Worm (Caenorhabditis elegans) whole organism, L2 larva: ENCODE data around the gene rps-13.

ENCODE experiments used
- C34F6.9 ChIP-seq: fragments of 150-350 bp; optimal IDR thresholded peaks from 2 replicates; lab custom pipeline; 2014; ENCODE audit warnings: missing biosample characterization, missing genetic modification characterization
- F13H6.1 ChIP-seq: sonication (generic microtip); optimal IDR thresholded peaks from 2 replicates; lab custom pipeline; 2016; ENCODE audit warnings: missing genetic modification characterization, missing compliant biosample characterization
- R02D3.7 ChIP-seq: fragments of 150-350 bp; optimal IDR thresholded peaks from 2 replicates; lab custom pipeline; 2014; ENCODE audit warnings: missing biosample characterization, missing genetic modification characterization
- Y55F3AM.14 ChIP-seq: fragments of 200-800 bp; sonication (Bioruptor generic); optimal IDR thresholded peaks from 2 replicates; lab custom pipeline; 2018; ENCODE audit warnings: mild to moderate bottlenecking, missing genetic modification characterization, missing compliant biosample characterization
- ZK546.5 ChIP-seq: sonication (generic microtip); optimal IDR thresholded peaks from 2 replicates; lab custom pipeline; 2017; ENCODE audit warnings: missing biosample characterization, missing genetic modification characterization
- alr-1 ChIP-seq: fragments of 150-350 bp; optimal IDR thresholded peaks from 2 replicates; lab custom pipeline; 2014; ENCODE audit warnings: missing biosample characterization, missing genetic modification characterization
- aly-2 ChIP-seq: fragments of 150-350 bp; optimal IDR thresholded peaks from 2 replicates; lab custom pipeline; 2014; ENCODE audit warnings: missing biosample characterization, missing genetic modification characterization
- ama-1 ChIP-seq: fragments of 150-350 bp; optimal IDR thresholded peaks from 2 replicates; lab custom pipeline; 2018; ENCODE audit warnings: inconsistent platforms
- blmp-1 ChIP-seq: sonication (generic microtip); optimal IDR thresholded peaks from 2 replicates; lab custom pipeline; 2017; ENCODE audit warnings: missing genetic modification characterization, mild to moderate bottlenecking, missing compliant biosample characterization, antibody characterized with exemption, moderate library complexity; ENCODE audit not compliant: insufficient read depth
- ceh-16 ChIP-seq: fragments of 150-350 bp; optimal IDR thresholded peaks from 2 replicates; lab custom pipeline; 2014; ENCODE audit warnings: missing biosample characterization, missing genetic modification characterization
- ceh-82 ChIP-seq: fragments of 150-350 bp; optimal IDR thresholded peaks from 2 replicates; lab custom pipeline; 2014; ENCODE audit warnings: missing biosample characterization, missing genetic modification characterization
- crh-2 ChIP-seq: sonication (generic microtip); optimal IDR thresholded peaks from 2 replicates; lab custom pipeline; 2017; ENCODE audit warnings: missing biosample characterization, missing genetic modification characterization
- dmd-4 ChIP-seq: sonication (generic microtip); optimal IDR thresholded peaks from 2 replicates; lab custom pipeline; 2017; ENCODE audit warnings: missing biosample characterization, missing genetic modification characterization
- egl-27 ChIP-seq: sonication (generic microtip); optimal IDR thresholded peaks from 3 replicates; lab custom pipeline; 2017; ENCODE audit warnings: missing biosample characterization, missing genetic modification reagents, missing genetic modification characterization
- elt-1 ChIP-seq: fragments of 150-350 bp; optimal IDR thresholded peaks from 2 replicates; lab custom pipeline; 2014; ENCODE audit warnings: missing biosample characterization, missing genetic modification characterization
- elt-3 ChIP-seq: sonication (generic microtip); optimal IDR thresholded peaks from 2 replicates; lab custom pipeline; 2017; ENCODE audit warnings: missing biosample characterization, missing genetic modification characterization
- fos-1 ChIP-seq: fragments of 150-350 bp; optimal IDR thresholded peaks from 2 replicates; lab custom pipeline; 2014; ENCODE audit warnings: missing biosample characterization, missing genetic modification characterization
- gmeb-1 ChIP-seq: fragments of 150-350 bp; optimal IDR thresholded peaks from 2 replicates; lab custom pipeline; 2014; ENCODE audit warnings: missing biosample characterization, missing genetic modification characterization
- lin-11 ChIP-seq: fragments of 150-350 bp; sonication (generic microtip); optimal IDR thresholded peaks from 2 replicates; lab custom pipeline; 2014; ENCODE audit warnings: missing biosample characterization, missing genetic modification characterization, inconsistent platforms, mixed read lengths
- lin-13 ChIP-seq: fragments of 150-350 bp; optimal IDR thresholded peaks from 2 replicates; lab custom pipeline; 2014; ENCODE audit warnings: missing biosample characterization, missing genetic modification reagents, missing genetic modification characterization
- lin-39 ChIP-seq: fragments of 150-350 bp; optimal IDR thresholded peaks from 2 replicates; lab custom pipeline; 2014; ENCODE audit warnings: missing biosample characterization, missing genetic modification reagents, missing genetic modification characterization
- lsy-2 ChIP-seq, 2 experiments: fragments of 150-350 bp in 1 of 2; sonication (generic microtip) in 1 of 2; optimal IDR thresholded peaks; 2 replicates each; lab custom pipeline; 2014 to 2017; ENCODE audit warnings: missing biosample characterization in 2 of 2, missing genetic modification characterization in 2 of 2
- mab-5 ChIP-seq: fragments of 150-350 bp; optimal IDR thresholded peaks from 2 replicates; lab custom pipeline; 2014; ENCODE audit warnings: missing biosample characterization, missing genetic modification characterization
- mbf-1 ChIP-seq: sonication (generic microtip); optimal IDR thresholded peaks from 2 replicates; lab custom pipeline; 2017; ENCODE audit warnings: missing biosample characterization, missing genetic modification characterization
- mdl-1 ChIP-seq, 2 experiments: fragments of 150-350 bp in 1 of 2; sonication (generic microtip) in 1 of 2; optimal IDR thresholded peaks; 2 replicates each; lab custom pipeline; 2017; ENCODE audit warnings: missing biosample characterization in 2 of 2, missing genetic modification characterization in 2 of 2
- nhr-10 ChIP-seq: sonication (generic microtip); optimal IDR thresholded peaks from 2 replicates; lab custom pipeline; 2017; ENCODE audit warnings: missing biosample characterization, missing genetic modification characterization
- nhr-11 ChIP-seq: fragments of 150-350 bp; optimal IDR thresholded peaks from 2 replicates; lab custom pipeline; 2014; ENCODE audit warnings: missing biosample characterization, missing genetic modification characterization
- nhr-12 ChIP-seq: fragments of 150-350 bp; optimal IDR thresholded peaks from 2 replicates; lab custom pipeline; 2014; ENCODE audit warnings: missing biosample characterization, missing genetic modification characterization
- nhr-129 ChIP-seq: fragments of 150-350 bp; optimal IDR thresholded peaks from 2 replicates; lab custom pipeline; 2014; ENCODE audit warnings: missing biosample characterization, missing genetic modification characterization
- nhr-21 ChIP-seq: fragments of 150-350 bp; optimal IDR thresholded peaks from 2 replicates; lab custom pipeline; 2014; ENCODE audit warnings: missing biosample characterization, missing genetic modification characterization
- nhr-23 ChIP-seq: fragments of 150-350 bp; optimal IDR thresholded peaks from 2 replicates; lab custom pipeline; 2014; ENCODE audit warnings: missing biosample characterization, missing genetic modification reagents, missing genetic modification characterization
- nhr-237 ChIP-seq: fragments of 150-350 bp; optimal IDR thresholded peaks from 2 replicates; lab custom pipeline; 2014; ENCODE audit warnings: missing biosample characterization, missing genetic modification characterization
- nhr-25 ChIP-seq: fragments of 150-350 bp; sonication (generic microtip); optimal IDR thresholded peaks from 3 replicates; lab custom pipeline; 2014; ENCODE audit warnings: missing biosample characterization, missing genetic modification characterization
- nhr-6 ChIP-seq: fragments of 150-350 bp; optimal IDR thresholded peaks from 2 replicates; lab custom pipeline; 2014; ENCODE audit warnings: missing biosample characterization, missing genetic modification characterization
- nhr-77 ChIP-seq: fragments of 150-350 bp; optimal IDR thresholded peaks from 2 replicates; lab custom pipeline; 2014; ENCODE audit warnings: missing biosample characterization, missing genetic modification characterization
- peb-1 ChIP-seq: fragments of 150-350 bp; optimal IDR thresholded peaks from 2 replicates; lab custom pipeline; 2014; ENCODE audit warnings: missing biosample characterization, missing genetic modification characterization
- sem-4 ChIP-seq: fragments of 150-350 bp; optimal IDR thresholded peaks from 2 replicates; lab custom pipeline; 2014; ENCODE audit warnings: missing biosample characterization, missing genetic modification reagents, missing genetic modification characterization
- skn-1 ChIP-seq: sonication (generic microtip); optimal IDR thresholded peaks from 2 replicates; lab custom pipeline; 2017; ENCODE audit warnings: missing biosample characterization, missing genetic modification characterization
- sma-3 ChIP-seq: sonication (generic microtip); optimal IDR thresholded peaks from 2 replicates; lab custom pipeline; 2016; ENCODE audit warnings: missing genetic modification reagents, missing genetic modification characterization, missing compliant biosample characterization
- sma-9 ChIP-seq, 2 experiments: fragments of 150-350 bp in 1 of 2; sonication (generic microtip) in 1 of 2; optimal IDR thresholded peaks; 2 replicates each; lab custom pipeline; 2014 to 2016; ENCODE audit warnings: missing genetic modification characterization in 2 of 2, mild to moderate bottlenecking in 1 of 2, missing biosample characterization in 1 of 2, missing compliant biosample characterization in 1 of 2, missing genetic modification reagents in 1 of 2, moderate library complexity in 1 of 2
- snpc-4 ChIP-seq: fragments of 150-350 bp; optimal IDR thresholded peaks from 2 replicates; lab custom pipeline; 2014; ENCODE audit warnings: missing biosample characterization, missing genetic modification characterization
- unc-39 ChIP-seq: fragments of 150-350 bp; optimal IDR thresholded peaks from 2 replicates; lab custom pipeline; 2014; ENCODE audit warnings: missing biosample characterization, missing genetic modification characterization
- unc-55 ChIP-seq: fragments of 150-350 bp; sonication (generic microtip); optimal IDR thresholded peaks from 3 replicates; lab custom pipeline; 2014; ENCODE audit warnings: missing biosample characterization, missing genetic modification reagents, missing genetic modification characterization
- unc-62 ChIP-seq: fragments of 150-350 bp; optimal IDR thresholded peaks from 2 replicates; lab custom pipeline; 2014; ENCODE audit warnings: missing biosample characterization, missing genetic modification reagents, missing genetic modification characterization
- zag-1 ChIP-seq: fragments of 150-350 bp; optimal IDR thresholded peaks from 2 replicates; lab custom pipeline; 2014; ENCODE audit warnings: missing biosample characterization, missing genetic modification characterization
- ztf-1 ChIP-seq: fragments of 200-800 bp; sonication (Bioruptor generic); conservative IDR thresholded peaks from 2 replicates; pipeline ENCODE4 v1.3.6; 2022; ENCODE audit warnings: missing genetic modification characterization, missing compliant biosample characterization
- ztf-11 ChIP-seq: sonication (generic microtip); optimal IDR thresholded peaks from 2 replicates; lab custom pipeline; 2017; ENCODE audit warnings: missing biosample characterization, missing genetic modification characterization
- ztf-4 ChIP-seq: fragments of 150-350 bp; optimal IDR thresholded peaks from 2 replicates; lab custom pipeline; 2014; ENCODE audit warnings: missing biosample characterization, missing genetic modification characterization

The rps-13 gene

DNA sequence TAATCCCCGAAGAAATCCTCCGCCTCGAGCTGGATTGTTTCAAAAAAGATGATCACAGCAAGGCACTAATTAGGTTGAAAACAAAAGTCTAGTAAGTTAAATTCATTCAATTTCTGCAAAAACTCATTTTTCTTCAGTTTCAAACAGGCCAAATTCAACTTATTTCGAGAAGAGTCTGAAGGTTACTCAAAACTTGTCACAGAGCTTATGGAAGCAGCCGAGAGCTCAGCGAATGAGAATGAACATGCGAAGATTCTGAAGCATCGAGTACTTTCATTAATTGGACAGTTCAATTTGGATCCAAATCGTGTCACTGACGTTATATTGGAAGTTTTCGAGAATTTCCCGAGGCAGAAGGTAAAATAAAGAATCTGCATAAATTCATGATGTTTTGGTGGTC, 6.3 kb downstream of the rps-13 start:
- no peak for TF ChIP-seq mbf-1 (tag; lab: Kevin White, UChicago)

- no peak for TF ChIP-seq sem-4 (tag; lab: Kevin White, UChicago)
- no peak for TF ChIP-seq R02D3.7
- TF ChIP-seq gmeb-1 (tag; lab: Kevin White, UChicago), result no peak
- TF ChIP-seq ZK546.5 (tag; lab: Kevin White, UChicago), result no peak
- no peak for TF ChIP-seq mab-5 (tag; lab: Kevin White, UChicago)
- TF ChIP-seq unc-55 (GFP tag; lab: Kevin White, UChicago), result peak; percentile 24
- no peak for TF ChIP-seq C34F6.9 (tag; lab: Kevin White, UChicago)
- no peak for TF ChIP-seq unc-39 (tag; lab: Kevin White, UChicago)
- peak; percentile 45 for TF ChIP-seq nhr-129 (tag; lab: Kevin White, UChicago)
- TF ChIP-seq sma-3 (GFP tag; lab: Kevin White, UChicago), result no peak
- TF ChIP-seq skn-1, result no peak
- TF ChIP-seq snpc-4, result no peak
- peak; percentile 4 for TF ChIP-seq nhr-25 (tag; lab: Kevin White, UChicago)
- no peak for TF ChIP-seq crh-2
- no peak for TF ChIP-seq Y55F3AM.14 (GFP tag; lab: Kevin White, UChicago)
- no peak for TF ChIP-seq ceh-82 (tag; lab: Kevin White, UChicago)
- TF ChIP-seq blmp-1 (tag; lab: Kevin White, UChicago), result no peak
- no peak for TF ChIP-seq lin-39 (tag; lab: Kevin White, UChicago)
- peak in 1 of 2 experiments; percentile 63 for TF ChIP-seq lsy-2 (tag; optimal IDR thresholded peaks at IDR 0.05; lab: Kevin White, UChicago)
These were observed 7.1 kb downstream of the rps-13 start, which contains the start of the genes C56G2.15 and thoc-2 for ce11 chrIII:6367712-6368111. Gene C56G2.15, minus strand, starts transcription at chrIII:6367899. Gene thoc-2, plus strand, starts transcription at chrIII:6368042.

DNA sequence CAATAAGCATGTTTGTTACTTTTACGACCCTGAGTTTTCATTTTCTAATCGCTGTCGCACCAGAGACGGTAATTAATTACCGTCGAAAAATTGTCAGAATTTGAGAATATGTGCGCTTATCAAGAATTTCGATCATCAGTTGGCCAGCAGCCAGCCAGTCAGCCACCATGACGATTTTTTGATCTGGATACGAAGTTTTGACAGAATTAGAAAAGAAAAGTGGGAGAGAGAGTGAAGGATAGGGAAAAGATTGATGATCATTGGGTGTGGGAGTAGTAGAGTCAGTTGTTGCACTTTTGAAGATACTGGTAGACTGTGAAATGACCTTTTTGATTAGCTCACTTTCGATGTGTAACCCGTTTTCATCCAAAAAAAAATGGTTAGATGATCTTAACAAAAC, 10.4 kb downstream of the rps-13 start:
- TF ChIP-seq nhr-21 (tag; lab: Kevin White, UChicago) (peak; percentile 16), alr-1 (tag; lab: Kevin White, UChicago) (no peak), lsy-2 (tag; optimal IDR thresholded peaks at IDR 0.05; lab: Kevin White, UChicago) (peak in 1 of 2 experiments; percentile 28), nhr-25 (tag; lab: Kevin White, UChicago) (peak; percentile 82), peb-1 (no peak), sma-9 (GFP tag; optimal IDR thresholded peaks at IDR 0.05; lab: Kevin White, UChicago) (peak; percentile 83), sma-9 (tag; optimal IDR thresholded peaks at IDR 0.05; lab: Kevin White, UChicago) (no peak), mab-5 (tag; lab: Kevin White, UChicago) (peak; percentile 9), F13H6.1 (tag; lab: Kevin White, UChicago) (peak; percentile 21), mbf-1 (tag; lab: Kevin White, UChicago) (no peak), ztf-4 (tag; lab: Kevin White, UChicago) (no peak), nhr-11 (no peak), nhr-129 (tag; lab: Kevin White, UChicago) (peak; percentile 54), gmeb-1 (tag; lab: Kevin White, UChicago) (no peak), C34F6.9 (tag; lab: Kevin White, UChicago) (peak; percentile 15), lin-11 (tag; lab: Kevin White, UChicago) (no peak), Y55F3AM.14 (GFP tag; lab: Kevin White, UChicago) (no peak), lin-13 (peak; percentile 33), ama-1 (lab: Kevin White, UChicago) (peak; percentile 55), ZK546.5 (tag; lab: Kevin White, UChicago) (no peak), lin-39 (tag; lab: Kevin White, UChicago) (no peak), nhr-23 (tag; lab: Kevin White, UChicago) (no peak), sem-4 (tag; lab: Kevin White, UChicago) (peak; percentile 55), unc-62 (GFP tag; lab: Kevin White, UChicago) (peak; percentile 7), unc-55 (GFP tag; lab: Kevin White, UChicago) (no peak), nhr-237 (no peak), nhr-12 (tag; lab: Kevin White, UChicago) (no peak), egl-27 (peak; percentile 67), skn-1 (no peak), nhr-6 (tag; lab: Kevin White, UChicago) (peak; percentile 46), fos-1 (tag; lab: Kevin White, UChicago) (peak; percentile 13), ztf-1 (GFP tag; lab: Robert Waterston, UW) (no peak), snpc-4 (no peak), blmp-1 (tag; lab: Kevin White, UChicago) (peak; percentile 97), aly-2 (no peak), elt-3 (no peak), nhr-10 (tag; lab: Kevin White, UChicago) (no peak), nhr-77 (tag; lab: Kevin White, UChicago) (no peak), dmd-4 (tag; lab: Kevin White, UChicago) (no peak), ceh-16 (tag; lab: Kevin White, UChicago) (peak; percentile 99), elt-1 (peak; percentile 31), mdl-1 (tag; optimal IDR thresholded peaks at IDR 0.05; lab: Kevin White, UChicago) (no peak), zag-1 (tag; lab: Kevin White, UChicago) (no peak), ztf-11 (tag; lab: Kevin White, UChicago) (no peak), R02D3.7 (no peak), ceh-82 (tag; lab: Kevin White, UChicago) (no peak)
